Worm (Caenorhabditis elegans) whole organism, L2 larva: Measurements from ENCODE around the gene K02A6.2.

ENCODE experiments used
- aly-2 ChIP-seq: fragments of 150-350 bp; optimal IDR thresholded peaks from 2 replicates; lab custom pipeline; 2014; ENCODE audit warnings: missing biosample characterization, missing genetic modification characterization
- ama-1 ChIP-seq: fragments of 150-350 bp; optimal IDR thresholded peaks from 2 replicates; lab custom pipeline; 2018; ENCODE audit warnings: inconsistent platforms
- lin-11 ChIP-seq: fragments of 150-350 bp; sonication (generic microtip); optimal IDR thresholded peaks from 2 replicates; lab custom pipeline; 2014; ENCODE audit warnings: missing biosample characterization, missing genetic modification characterization, inconsistent platforms, mixed read lengths
- lin-13 ChIP-seq: fragments of 150-350 bp; optimal IDR thresholded peaks from 2 replicates; lab custom pipeline; 2014; ENCODE audit warnings: missing biosample characterization, missing genetic modification reagents, missing genetic modification characterization
- lin-39 ChIP-seq: fragments of 150-350 bp; optimal IDR thresholded peaks from 2 replicates; lab custom pipeline; 2014; ENCODE audit warnings: missing biosample characterization, missing genetic modification reagents, missing genetic modification characterization
- nhr-77 ChIP-seq: fragments of 150-350 bp; optimal IDR thresholded peaks from 2 replicates; lab custom pipeline; 2014; ENCODE audit warnings: missing biosample characterization, missing genetic modification characterization
- sma-3 ChIP-seq: sonication (generic microtip); optimal IDR thresholded peaks from 2 replicates; lab custom pipeline; 2016; ENCODE audit warnings: missing genetic modification reagents, missing genetic modification characterization, missing compliant biosample characterization
- snpc-4 ChIP-seq: fragments of 150-350 bp; optimal IDR thresholded peaks from 2 replicates; lab custom pipeline; 2014; ENCODE audit warnings: missing biosample characterization, missing genetic modification characterization
- zag-1 ChIP-seq: fragments of 150-350 bp; optimal IDR thresholded peaks from 2 replicates; lab custom pipeline; 2014; ENCODE audit warnings: missing biosample characterization, missing genetic modification characterization
- ztf-11 ChIP-seq: sonication (generic microtip); optimal IDR thresholded peaks from 2 replicates; lab custom pipeline; 2017; ENCODE audit warnings: missing biosample characterization, missing genetic modification characterization

- TF ChIP-seq sma-3 (GFP tag; lab: Kevin White, UChicago) (no peak), zag-1 (tag; lab: Kevin White, UChicago) (no peak), aly-2 (no peak), lin-13 (GFP tag; lab: Kevin White, UChicago) (no peak), lin-11 (tag; lab: Kevin White, UChicago) (no peak), snpc-4 (tag; lab: Kevin White, UChicago) (no peak), ama-1 (lab: Kevin White, UChicago) (no peak), nhr-77 (tag; lab: Kevin White, UChicago) (no peak), lin-39 (tag; lab: Kevin White, UChicago) (no peak), ztf-11 (tag; lab: Kevin White, UChicago) (no peak)
Observed at ce11 chrX:8257687-8258086, 32.9 kb upstream of the K02A6.2 start.
